Worm (Caenorhabditis elegans): ENCODE measurements around the gene his-1.

- TF ChIP-seq dpl-1 (GFP tag; optimal IDR thresholded peaks at IDR 0.05) = no peak
- TF ChIP-seq rpc-1 (optimal IDR thresholded peaks at IDR 0.05) = no peak
- TF ChIP-seq rpc-1 (tag; optimal IDR thresholded peaks at IDR 0.05) = no peak
- no peak for TF ChIP-seq unc-62 (GFP tag; optimal IDR thresholded peaks at IDR 0.05)
- no peak for TF ChIP-seq nfya-1 (tag; optimal IDR thresholded peaks at IDR 0.05; ENCODE audit: borderline replicate concordance, insufficient read depth)
- TF ChIP-seq xnd-1 (tag; optimal IDR thresholded peaks at IDR 0.05) = no peak
- TF ChIP-seq somi-1 (GFP tag; optimal IDR thresholded peaks at IDR 0.05) = no peak
- no peak for TF ChIP-seq lir-1 (GFP tag; conservative IDR thresholded peaks at IDR 0.05)
- no peak for TF ChIP-seq nfyb-1 (GFP tag; IDR thresholded peaks at IDR 0.05)
- no peak for TF ChIP-seq F39B2.1 (GFP tag; IDR thresholded peaks at IDR 0.05)
- TF ChIP-seq ceh-91 (GFP tag; IDR thresholded peaks at IDR 0.05) = no peak
- no peak for TF ChIP-seq mcd-1 (GFP tag; IDR thresholded peaks at IDR 0.05)
- TF ChIP-seq ztf-28 (GFP tag; IDR thresholded peaks at IDR 0.05) = no peak
- TF ChIP-seq ama-1 (optimal IDR thresholded peaks at IDR 0.05) = no peak
- TF ChIP-seq ama-1 (GFP tag; optimal IDR thresholded peaks at IDR 0.05) = no peak
- TF ChIP-seq nhr-27 (tag; optimal IDR thresholded peaks at IDR 0.05) = no peak
Observed at ce11 chrV:16061993-16062392, 19.7 kb downstream of the his-1 start, which contains the start of gene fbxa-100.

All from whole organism, young adult.